Worm (Caenorhabditis elegans) whole organism, mixed stage, embryonic: Measurements from ENCODE around the gene scl-13.

Source experiments
- ceh-83 ChIP-seq: fragments of 200-800 bp; sonication (Bioruptor generic); optimal IDR thresholded peaks from 2 replicates; lab custom pipeline; 2018; ENCODE audit warnings: mild to moderate bottlenecking, missing genetic modification characterization, missing compliant biosample characterization
- sptf-1 ChIP-seq: sonication (generic microtip); optimal IDR thresholded peaks from 2 replicates; lab custom pipeline; 2017; ENCODE audit warnings: mild to moderate bottlenecking, missing genetic modification characterization, moderate library complexity, missing compliant biosample characterization
- tbx-8 ChIP-seq: fragments of 200-800 bp; sonication (Bioruptor generic); optimal IDR thresholded peaks from 2 replicates; lab custom pipeline; 2018; ENCODE audit warnings: mild to moderate bottlenecking, missing genetic modification characterization, moderate library complexity, missing compliant biosample characterization

DNA sequence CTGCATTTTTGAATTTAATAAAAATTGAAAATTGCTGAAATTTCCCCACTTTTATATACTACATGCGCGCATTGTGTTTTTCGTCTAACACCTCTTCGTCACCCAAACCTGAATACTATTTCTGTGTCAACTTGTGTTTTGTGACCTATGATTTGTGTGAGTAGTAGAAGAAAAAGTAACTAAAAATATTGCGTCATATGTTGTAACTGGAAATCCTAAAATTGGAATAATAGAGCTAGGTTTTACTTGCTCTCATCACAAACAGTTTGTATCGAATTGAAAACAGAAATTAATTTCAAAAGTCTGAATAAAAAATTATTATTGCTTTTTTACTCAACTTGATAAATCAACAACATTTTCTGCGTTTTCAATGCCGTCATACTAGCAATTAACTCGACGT is 5.9 kb downstream of the scl-13 start, which contains the start of gene R08F11.4:
- no peak for TF ChIP-seq tbx-8 (GFP tag; lab: Kevin White, UChicago)
- TF ChIP-seq ceh-83 = no peak
- TF ChIP-seq sptf-1 (tag; lab: Kevin White, UChicago) = no peak
